Worm (Caenorhabditis elegans) whole organism, early embryonic: Measurements from ENCODE around the gene nas-38.

Source experiments
- B0310.2 ChIP-seq: sonication (generic microtip); optimal IDR thresholded peaks from 2 replicates; lab custom pipeline; 2016; ENCODE audit warnings: mild to moderate bottlenecking, missing genetic modification characterization, missing compliant biosample characterization
- F13C5.2 ChIP-seq: sonication (generic microtip); optimal IDR thresholded peaks from 2 replicates; lab custom pipeline; 2017; ENCODE audit warnings: mild to moderate bottlenecking, missing genetic modification characterization, inconsistent platforms, missing compliant biosample characterization
- aly-1 ChIP-seq: sonication (generic microtip); optimal IDR thresholded peaks from 2 replicates; lab custom pipeline; 2016; ENCODE audit warnings: missing genetic modification characterization, missing compliant biosample characterization
- ama-1 ChIP-seq: fragments of 150-350 bp; optimal IDR thresholded peaks from 2 replicates; lab custom pipeline; 2014
- ceh-13 ChIP-seq: fragments of 200-800 bp; sonication (Bioruptor generic); optimal IDR thresholded peaks from 2 replicates; lab custom pipeline; 2018; ENCODE audit warnings: mild to moderate bottlenecking, missing genetic modification characterization, missing compliant biosample characterization
- ets-7 ChIP-seq: sonication (generic microtip); optimal IDR thresholded peaks from 2 replicates; lab custom pipeline; 2016; ENCODE audit warnings: missing genotype, missing genetic modification characterization, missing compliant biosample characterization
- flt-1 ChIP-seq: fragments of 200-800 bp; sonication (Bioruptor generic); IDR thresholded peaks from 2 replicates; pipeline ENCODE4 v1.3.6; 2022; ENCODE audit warnings: missing genetic modification characterization, missing compliant biosample characterization
- hmbx-1 ChIP-seq: sonication (generic microtip); optimal IDR thresholded peaks from 2 replicates; lab custom pipeline; 2016; ENCODE audit warnings: mild to moderate bottlenecking, missing genetic modification characterization, missing compliant biosample characterization
- hmg-4 ChIP-seq: fragments of 200-800 bp; sonication (Bioruptor generic); optimal IDR thresholded peaks from 2 replicates; lab custom pipeline; 2018; ENCODE audit warnings: mild to moderate bottlenecking, missing genetic modification characterization, missing compliant biosample characterization
- hnd-1 ChIP-seq: sonication (generic microtip); optimal IDR thresholded peaks from 2 replicates; lab custom pipeline; 2016; ENCODE audit warnings: missing genetic modification characterization, missing compliant biosample characterization
- pes-1 ChIP-seq: fragments of 200-800 bp; sonication (Bioruptor generic); IDR thresholded peaks from 2 replicates; pipeline ENCODE4 v1.3.6; 2022; ENCODE audit warnings: missing genetic modification reagents, missing genetic modification characterization, missing compliant biosample characterization
- tbx-11 ChIP-seq: fragments of 200-800 bp; sonication (Bioruptor generic); IDR thresholded peaks from 2 replicates; pipeline ENCODE4 v1.3.6; 2022; ENCODE audit warnings: missing genetic modification characterization, missing compliant biosample characterization
- tbx-37 ChIP-seq: fragments of 200-800 bp; sonication (Bioruptor generic); conservative IDR thresholded peaks from 2 replicates; pipeline ENCODE4 v1.3.6; 2022; ENCODE audit warnings: missing genetic modification reagents, missing genetic modification characterization, missing compliant biosample characterization

DNA sequence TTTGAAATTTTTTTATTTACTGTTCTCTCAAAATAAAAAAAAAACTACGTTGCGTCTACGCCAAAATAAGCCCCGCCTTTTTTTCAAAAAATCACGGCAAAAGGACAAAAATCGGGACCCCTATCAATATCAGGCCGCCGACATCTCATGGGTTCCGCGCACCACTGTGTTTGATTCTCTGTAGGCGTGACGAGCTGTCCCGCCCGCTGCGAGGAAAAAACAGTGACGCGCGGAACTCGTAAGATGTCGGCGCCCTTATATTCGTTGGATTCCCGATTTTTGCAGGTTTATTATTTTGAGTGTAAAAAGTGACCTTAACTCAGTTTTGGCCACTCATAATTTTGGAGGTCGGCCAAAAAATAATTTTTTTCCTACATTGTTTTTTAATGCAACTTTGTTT, 13.4 kb downstream of the nas-38 start:
- TF ChIP-seq flt-1 (no peak), ama-1 (no peak), ets-7 (tag; lab: Kevin White, UChicago) (no peak), tbx-37 (GFP tag; lab: Robert Waterston, UW) (no peak), hnd-1 (tag; lab: Kevin White, UChicago) (no peak), aly-1 (no peak), ceh-13 (no peak), pes-1 (GFP tag; lab: Robert Waterston, UW) (no peak), hmbx-1 (tag; lab: Kevin White, UChicago) (no peak), tbx-11 (GFP tag; lab: Robert Waterston, UW) (no peak), F13C5.2 (no peak), B0310.2 (tag; lab: Kevin White, UChicago) (no peak), hmg-4 (GFP tag; lab: Kevin White, UChicago) (no peak)
